Worm (Caenorhabditis elegans): ENCODE data around the gene srw-82.

- TF ChIP-seq him-1 (tag; optimal IDR thresholded peaks at IDR 0.05) (no peak), dao-5 (tag; optimal IDR thresholded peaks at IDR 0.05) (no peak)
Observed at ce11 chrV:18462365-18462837, 30.9 kb downstream of the srw-82 start, which contains the start of gene ZK228.4.

All from whole organism, L4/young adult.